Fruit fly (Drosophila melanogaster) whole organism, wandering third instar larva: ENCODE data around the gene nbs.
A peak's percentile ranks its signal among the peaks of the same experiment; 100 is the strongest.

Experiments used
- Abd-B ChIP-seq: fragments of >200 bp; optimal IDR thresholded peaks from 2 replicates; lab custom pipeline; 2017; ENCODE audit warnings: missing biosample characterization, missing genetic modification characterization
- CG32264 ChIP-seq: fragments of 200-800 bp; sonication (Bioruptor generic); optimal IDR thresholded peaks from 2 replicates; lab custom pipeline; 2016; ENCODE audit warnings: missing biosample characterization, missing genetic modification characterization
- CG9705 ChIP-seq: fragments of 200-800 bp; sonication (Bioruptor generic); optimal IDR thresholded peaks from 2 replicates; lab custom pipeline; 2018; ENCODE audit warnings: missing biosample characterization, mild to moderate bottlenecking, missing genetic modification characterization
- CrebA ChIP-seq: fragments of 200-800 bp; sonication (Bioruptor generic); optimal IDR thresholded peaks from 2 replicates; lab custom pipeline; 2016; ENCODE audit warnings: missing biosample characterization, mild to moderate bottlenecking, missing genetic modification characterization, borderline replicate concordance
- Dif ChIP-seq: fragments of 200-275, 200-300 bp; sonication (Bioruptor generic); optimal IDR thresholded peaks from 2 replicates; lab custom pipeline; 2018; ENCODE audit warnings: missing biosample characterization, missing genetic modification characterization; ENCODE audit not compliant: partially characterized antibody
- GATAd ChIP-seq: sonication (Bioruptor generic); optimal IDR thresholded peaks from 2 replicates; lab custom pipeline; 2016; ENCODE audit warnings: missing biosample characterization, missing genetic modification characterization
- HLH106 ChIP-seq: fragments of 200-800 bp; optimal IDR thresholded peaks from 3 replicates; lab custom pipeline; 2019; ENCODE audit warnings: missing biosample characterization, mild to moderate bottlenecking, missing genetic modification characterization, moderate library complexity
- Hnf4 ChIP-seq: fragments of 200-800 bp; sonication (Bioruptor generic); optimal IDR thresholded peaks from 2 replicates; lab custom pipeline; 2016; ENCODE audit warnings: missing biosample characterization, mild to moderate bottlenecking, missing genetic modification characterization
- Hr78 ChIP-seq: fragments of >200 bp; optimal IDR thresholded peaks from 2 replicates; lab custom pipeline; 2017; ENCODE audit warnings: missing biosample characterization, missing genetic modification characterization
- Hr83 ChIP-seq: fragments of 200-300 bp; sonication (Bioruptor generic); optimal IDR thresholded peaks from 2 replicates; lab custom pipeline; 2016; ENCODE audit warnings: missing biosample characterization, mild to moderate bottlenecking, missing genetic modification characterization, moderate library complexity; ENCODE audit not compliant: poor library complexity, severe bottlenecking
- N ChIP-seq: fragments of >200 bp; optimal IDR thresholded peaks from 2 replicates; lab custom pipeline; 2018; ENCODE audit warnings: missing biosample characterization, missing external identifiers, missing genetic modification characterization
- OdsH ChIP-seq: fragments of 200-800 bp; sonication (Bioruptor generic); optimal IDR thresholded peaks from 2 replicates; lab custom pipeline; 2016; ENCODE audit warnings: missing biosample characterization, mild to moderate bottlenecking, missing genetic modification characterization
- Rel ChIP-seq, 2 experiments: fragments of 200-800 bp; sonication (Bioruptor generic) in 1 of 2; optimal IDR thresholded peaks; 2 replicates in 1 of 2; 3 replicates in 1 of 2; lab custom pipeline; 2016 to 2019; ENCODE audit warnings: mild to moderate bottlenecking in 2 of 2, missing biosample characterization in 2 of 2, missing genetic modification characterization in 2 of 2, moderate library complexity in 1 of 2
- Sp1 ChIP-seq: fragments of 200-800 bp; sonication (Bioruptor generic); optimal IDR thresholded peaks from 3 replicates; lab custom pipeline; 2019; ENCODE audit warnings: missing biosample characterization, mild to moderate bottlenecking, missing genetic modification characterization, moderate library complexity
- Vsx2 ChIP-seq: fragments of 200-300, 225-300 bp; sonication (Bioruptor generic); optimal IDR thresholded peaks from 2 replicates; lab custom pipeline; 2018; ENCODE audit warnings: missing biosample characterization, missing genetic modification characterization; ENCODE audit not compliant: partially characterized antibody
- br ChIP-seq: fragments of 200-800 bp; sonication (Bioruptor generic); optimal IDR thresholded peaks from 2 replicates; lab custom pipeline; 2016; ENCODE audit warnings: missing biosample characterization, missing genetic modification characterization
- brk ChIP-seq: fragments of 200-800 bp; sonication (Bioruptor generic); optimal IDR thresholded peaks from 2 replicates; lab custom pipeline; 2016; ENCODE audit warnings: missing biosample characterization, mild to moderate bottlenecking, missing genetic modification characterization
- dl ChIP-seq, 2 experiments: fragments of 175-275, 200-275 bp in 1 of 2; fragments of 200-275 bp in 1 of 2; sonication (Bioruptor generic); optimal IDR thresholded peaks; lab custom pipeline; 2018; ENCODE audit warnings: mild to moderate bottlenecking in 2 of 2, missing biosample characterization in 2 of 2, missing genetic modification characterization in 2 of 2, moderate library complexity in 2 of 2; ENCODE audit not compliant: partially characterized antibody in 2 of 2, insufficient read depth in 1 of 2
- dmrt93B ChIP-seq: fragments of 200-800 bp; sonication (Bioruptor generic); optimal IDR thresholded peaks from 2 replicates; lab custom pipeline; 2018; ENCODE audit warnings: missing biosample characterization, mild to moderate bottlenecking, missing genetic modification characterization
- ey ChIP-seq: fragments of 200-800 bp; sonication (Bioruptor generic); optimal IDR thresholded peaks from 2 replicates; lab custom pipeline; 2016; ENCODE audit warnings: missing biosample characterization, missing genetic modification characterization
- foxo ChIP-seq, 2 experiments: fragments of 200-800 bp; sonication (Bioruptor generic); optimal IDR thresholded peaks; 2 replicates in 1 of 2; 3 replicates in 1 of 2; lab custom pipeline; 2016 to 2017; ENCODE audit warnings: missing biosample characterization in 2 of 2, missing genetic modification characterization in 2 of 2
- fru ChIP-seq: fragments of 200-800 bp; sonication (Bioruptor generic); optimal IDR thresholded peaks from 3 replicates; lab custom pipeline; 2016; ENCODE audit warnings: missing biosample characterization, mild to moderate bottlenecking, missing genetic modification characterization
- h ChIP-seq: fragments of 200-800 bp; sonication (Bioruptor generic); optimal IDR thresholded peaks from 3 replicates; lab custom pipeline; 2016; ENCODE audit warnings: missing biosample characterization, mild to moderate bottlenecking, missing genetic modification characterization
- jim ChIP-seq: fragments of 175-275, 200-325 bp; sonication (Bioruptor generic); optimal IDR thresholded peaks from 2 replicates; lab custom pipeline; 2016; ENCODE audit warnings: missing biosample characterization, mild to moderate bottlenecking, missing genetic modification characterization
- psq ChIP-seq: fragments of 200-800 bp; sonication (Bioruptor generic); optimal IDR thresholded peaks from 3 replicates; lab custom pipeline; 2017; ENCODE audit warnings: missing biosample characterization, mild to moderate bottlenecking, missing genetic modification characterization, moderate library complexity
- rgr ChIP-seq: fragments of 200-800 bp; sonication (Bioruptor generic); optimal IDR thresholded peaks from 3 replicates; lab custom pipeline; 2016; ENCODE audit warnings: missing biosample characterization, mild to moderate bottlenecking, missing genetic modification characterization
- sage ChIP-seq: fragments of 200-800 bp; sonication (Bioruptor generic); optimal IDR thresholded peaks from 2 replicates; lab custom pipeline; 2016; ENCODE audit warnings: missing biosample characterization, mild to moderate bottlenecking, missing genetic modification characterization
- sv ChIP-seq: fragments of 200-800 bp; sonication (Bioruptor generic); optimal IDR thresholded peaks from 3 replicates; lab custom pipeline; 2016; ENCODE audit warnings: missing biosample characterization, missing genetic modification characterization
- tai ChIP-seq: sonication (Bioruptor generic); optimal IDR thresholded peaks from 2 replicates; lab custom pipeline; 2016; ENCODE audit warnings: missing biosample characterization, missing genetic modification characterization
- usp ChIP-seq: fragments of >200 bp; optimal IDR thresholded peaks from 2 replicates; lab custom pipeline; 2017; ENCODE audit warnings: missing biosample characterization, missing genetic modification characterization
- woc ChIP-seq: sonication (Bioruptor generic); optimal IDR thresholded peaks from 2 replicates; lab custom pipeline; 2016; ENCODE audit warnings: missing biosample characterization, mild to moderate bottlenecking, missing genetic modification characterization

nbs gene

DNA sequence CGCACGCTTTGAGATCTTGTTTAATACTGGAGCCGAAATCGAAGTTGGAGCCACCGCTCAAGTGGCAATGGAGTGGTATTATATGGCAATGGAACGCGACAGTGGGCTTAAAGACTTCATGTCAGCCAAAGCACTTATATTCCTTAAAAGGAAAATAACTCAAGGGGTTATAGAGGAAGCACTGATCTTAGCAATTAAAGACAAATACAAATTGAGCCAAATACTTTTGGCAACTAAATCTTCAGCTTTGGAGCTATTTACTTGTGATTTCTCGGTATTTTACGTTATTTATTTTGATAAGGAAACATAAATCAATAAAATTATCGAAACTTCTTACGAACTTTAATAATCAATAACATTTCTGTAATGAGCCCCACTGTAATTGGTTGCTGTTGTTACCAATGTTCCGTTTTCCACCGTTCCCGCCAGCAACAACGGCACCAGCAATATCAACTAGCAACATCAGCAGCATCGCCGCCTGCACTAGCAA lies 21.1 kb upstream of the nbs start:
- peak; percentile 75 for TF ChIP-seq Hnf4 (GFP tag; lab: Kevin White, UChicago)
- peak; percentile 65 for TF ChIP-seq sv (GFP tag; lab: Kevin White, UChicago)
- peak; percentile 81 for TF ChIP-seq ey (GFP tag; lab: Kevin White, UChicago)
- peak; percentile 13 for TF ChIP-seq Hr83
- peak; percentile 41 for TF ChIP-seq Rel (GFP tag; optimal IDR thresholded peaks at IDR 0.05; lab: Kevin White, UChicago)
- TF ChIP-seq Rel (tag; optimal IDR thresholded peaks at IDR 0.05; lab: Kevin White, UChicago), result peak; percentile 53
- TF ChIP-seq jim, result no peak
- peak; percentile 60 to 88 for TF ChIP-seq foxo (GFP tag; optimal IDR thresholded peaks at IDR 0.05; lab: Kevin White, UChicago)
- TF ChIP-seq N (GFP tag; lab: Kevin White, UChicago), result no peak
- peak; percentile 90 for TF ChIP-seq woc (GFP tag; lab: Kevin White, UChicago)
- TF ChIP-seq h (GFP tag; lab: Kevin White, UChicago), result peak; percentile 87
- no peak for TF ChIP-seq dl (GFP tag; optimal IDR thresholded peaks at IDR 0.05; lab: Kevin White, UChicago; ENCODE audit: insufficient read depth in 1 of 2, partially characterized antibody in 2 of 2)
- peak; percentile 94 for TF ChIP-seq CG9705 (GFP tag; lab: Kevin White, UChicago)
- peak; percentile 96 for TF ChIP-seq HLH106
- TF ChIP-seq br (GFP tag; lab: Kevin White, UChicago), result peak; percentile 83
- no peak for TF ChIP-seq Vsx2 (GFP tag; lab: Kevin White, UChicago)
- TF ChIP-seq rgr (GFP tag; lab: Kevin White, UChicago), result peak; percentile 65
- TF ChIP-seq OdsH (GFP tag; lab: Kevin White, UChicago), result peak; percentile 79
- TF ChIP-seq psq (GFP tag; lab: Kevin White, UChicago), result peak; percentile 76
- TF ChIP-seq Sp1 (GFP tag; lab: Kevin White, UChicago), result peak; percentile 87
- peak; percentile 7 for TF ChIP-seq CrebA (GFP tag; lab: Kevin White, UChicago)
- TF ChIP-seq dmrt93B (GFP tag; lab: Kevin White, UChicago), result peak; percentile 92
- peak; percentile 79 for TF ChIP-seq CG32264 (GFP tag; lab: Kevin White, UChicago)
- peak; percentile 88 for TF ChIP-seq fru (GFP tag; lab: Kevin White, UChicago)
- peak; percentile 90 for TF ChIP-seq sage
- TF ChIP-seq GATAd (GFP tag; lab: Kevin White, UChicago), result no peak
- TF ChIP-seq Abd-B (GFP tag; lab: Kevin White, UChicago), result no peak
- TF ChIP-seq, all 38 proteins: peak for 20

DNA sequence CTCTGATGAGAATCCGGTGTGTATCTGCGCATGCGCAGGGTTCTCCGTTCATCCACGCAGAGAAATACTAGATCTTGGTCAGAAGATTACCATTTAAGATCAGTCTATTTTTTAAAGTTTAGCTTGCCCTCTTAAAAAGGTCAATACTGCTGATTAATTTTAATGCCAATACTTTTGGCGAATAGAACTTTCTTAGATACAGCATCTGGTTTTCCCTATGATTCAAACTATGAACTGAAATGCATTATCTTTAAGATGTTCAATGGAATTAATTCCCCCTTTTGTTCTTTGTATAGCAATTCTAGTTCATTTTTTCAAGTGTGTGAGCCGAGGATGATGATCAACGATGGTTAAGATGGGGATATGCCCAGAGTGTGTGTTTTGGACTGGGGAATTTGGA lies 19.3 kb upstream of the nbs start:
- peak; percentile 38 for TF ChIP-seq sage
- no peak for TF ChIP-seq usp
- peak; percentile 60 for TF ChIP-seq Sp1 (GFP tag; lab: Kevin White, UChicago)
- no peak for TF ChIP-seq Dif (GFP tag; lab: Kevin White, UChicago)
- TF ChIP-seq dmrt93B (GFP tag; lab: Kevin White, UChicago), result peak; percentile 77
- TF ChIP-seq jim, result no peak
- no peak for TF ChIP-seq CG32264 (GFP tag; lab: Kevin White, UChicago)
- TF ChIP-seq brk (GFP tag; lab: Kevin White, UChicago), result peak; percentile 26
- TF ChIP-seq foxo (GFP tag; optimal IDR thresholded peaks at IDR 0.05; lab: Kevin White, UChicago), result peak in 1 of 2 experiments; percentile 66
- peak; percentile 87 for TF ChIP-seq HLH106
- TF ChIP-seq Rel (GFP tag; optimal IDR thresholded peaks at IDR 0.05; lab: Kevin White, UChicago), result no peak
- TF ChIP-seq Rel (tag; optimal IDR thresholded peaks at IDR 0.05; lab: Kevin White, UChicago), result peak; percentile 6
- TF ChIP-seq fru (GFP tag; lab: Kevin White, UChicago), result peak; percentile 77
- no peak for TF ChIP-seq Vsx2 (GFP tag; lab: Kevin White, UChicago)
- TF ChIP-seq h (GFP tag; lab: Kevin White, UChicago), result peak; percentile 73
- TF ChIP-seq tai (GFP tag; lab: Kevin White, UChicago), result no peak
- peak; percentile 68 for TF ChIP-seq ey (GFP tag; lab: Kevin White, UChicago)
- peak; percentile 28 for TF ChIP-seq Hnf4 (GFP tag; lab: Kevin White, UChicago)
- no peak for TF ChIP-seq Hr78 (GFP tag; lab: Kevin White, UChicago)
- peak; percentile 70 for TF ChIP-seq br (GFP tag; lab: Kevin White, UChicago)
- TF ChIP-seq CrebA (GFP tag; lab: Kevin White, UChicago), result no peak
- TF ChIP-seq psq (GFP tag; lab: Kevin White, UChicago), result peak; percentile 57
- TF ChIP-seq OdsH (GFP tag; lab: Kevin White, UChicago), result peak; percentile 79
- peak; percentile 85 for TF ChIP-seq woc (GFP tag; lab: Kevin White, UChicago)
- TF ChIP-seq Hr83, result no peak
- no peak for TF ChIP-seq sv (GFP tag; lab: Kevin White, UChicago)
- no peak for TF ChIP-seq N (GFP tag; lab: Kevin White, UChicago)
- peak; percentile 31 for TF ChIP-seq rgr (GFP tag; lab: Kevin White, UChicago)
- peak; percentile 36 for TF ChIP-seq CG9705 (GFP tag; lab: Kevin White, UChicago)
